Worm (Caenorhabditis elegans) whole organism, young adult: Measurements from ENCODE around the gene C05E11.6.
A peak's percentile ranks its signal among the peaks of the same experiment; 100 is the strongest.

Source experiments
- C06A6.2 ChIP-seq: fragments of 200-800 bp; sonication (Bioruptor generic); conservative IDR thresholded peaks from 2 replicates; pipeline ENCODE4 v1.3.6; 2022; ENCODE audit warnings: missing genetic modification characterization, missing compliant biosample characterization
- F22D6.2 ChIP-seq: sonication (generic microtip); optimal IDR thresholded peaks from 2 replicates; lab custom pipeline; 2016; ENCODE audit warnings: mild to moderate bottlenecking, missing genetic modification characterization, missing compliant biosample characterization
- F55B11.4 ChIP-seq: sonication (generic microtip); optimal IDR thresholded peaks from 2 replicates; lab custom pipeline; 2016; ENCODE audit warnings: missing compliant biosample characterization, missing genetic modification characterization, borderline replicate concordance; ENCODE audit not compliant: insufficient read depth
- K11D2.4 ChIP-seq: fragments of 200-800 bp; sonication (Bioruptor generic); IDR thresholded peaks from 2 replicates; pipeline ENCODE4 v1.3.6; 2022; ENCODE audit warnings: missing genetic modification reagents, missing genetic modification characterization, missing compliant biosample characterization
- T26A5.8 ChIP-seq: sonication (generic microtip); optimal IDR thresholded peaks from 2 replicates; lab custom pipeline; 2016; ENCODE audit warnings: missing genetic modification characterization, missing compliant biosample characterization
- Y53F4B.3 ChIP-seq: fragments of 200-800 bp; sonication (Bioruptor generic); IDR thresholded peaks from 2 replicates; pipeline ENCODE4 v1.3.6; 2022; ENCODE audit warnings: missing genetic modification reagents, missing genetic modification characterization, missing compliant biosample characterization
- Y56A3A.18 ChIP-seq: fragments of 200-800 bp; sonication (Bioruptor generic); IDR thresholded peaks from 2 replicates; pipeline ENCODE4 v1.3.6; 2022; ENCODE audit warnings: missing genetic modification reagents, missing genetic modification characterization, missing compliant biosample characterization
- ZK185.1 ChIP-seq: sonication (generic microtip); optimal IDR thresholded peaks from 2 replicates; lab custom pipeline; 2016; ENCODE audit warnings: mild to moderate bottlenecking, missing genetic modification characterization, missing compliant biosample characterization; ENCODE audit not compliant: poor library complexity, severe bottlenecking
- ama-1 ChIP-seq, 3 experiments: fragments of 150-350 bp in 1 of 3; sonication (generic microtip) in 2 of 3; optimal IDR thresholded peaks; 2 replicates each; lab custom pipeline; 2014 to 2018; ENCODE audit warnings: missing biosample characterization in 2 of 3, missing genetic modification characterization in 2 of 3, missing genetic modification reagents in 2 of 3
- atf-7 ChIP-seq: sonication (generic microtip); optimal IDR thresholded peaks from 2 replicates; lab custom pipeline; 2017; ENCODE audit warnings: mild to moderate bottlenecking, missing genetic modification characterization, missing compliant biosample characterization
- cebp-1 ChIP-seq, 2 experiments: fragments of 200-800 bp in 1 of 2; sonication (Bioruptor generic) in 1 of 2; sonication (generic microtip) in 1 of 2; IDR thresholded peaks in 1 of 2; optimal IDR thresholded peaks in 1 of 2; 2 replicates each; pipeline versions ENCODE4 v1.3.6 to Lab custom; 2017 to 2022; ENCODE audit warnings: missing compliant biosample characterization in 2 of 2, missing genetic modification characterization in 2 of 2, mild to moderate bottlenecking in 1 of 2, missing genetic modification reagents in 1 of 2, moderate library complexity in 1 of 2
- ceh-100 ChIP-seq: fragments of 200-800 bp; sonication (Bioruptor generic); IDR thresholded peaks from 2 replicates; pipeline ENCODE4 v1.3.6; 2022; ENCODE audit warnings: missing genetic modification reagents, missing genetic modification characterization, missing compliant biosample characterization
- ceh-27 ChIP-seq: fragments of 200-800 bp; sonication (Bioruptor generic); optimal IDR thresholded peaks from 2 replicates; lab custom pipeline; 2018; ENCODE audit warnings: mild to moderate bottlenecking, missing genetic modification characterization, moderate library complexity, missing compliant biosample characterization
- ceh-58 ChIP-seq: fragments of 200-800 bp; sonication (Bioruptor generic); IDR thresholded peaks from 2 replicates; pipeline ENCODE4 v1.3.6; 2022; ENCODE audit warnings: missing genetic modification characterization, missing compliant biosample characterization
- chd-7 ChIP-seq: sonication (generic microtip); optimal IDR thresholded peaks from 2 replicates; lab custom pipeline; 2016; ENCODE audit warnings: mild to moderate bottlenecking, missing genetic modification characterization, moderate library complexity, missing compliant biosample characterization
- egrh-3 ChIP-seq: fragments of 200-800 bp; sonication (Bioruptor generic); IDR thresholded peaks from 2 replicates; pipeline ENCODE4 v1.3.6; 2022; ENCODE audit warnings: missing genetic modification reagents, missing genetic modification characterization, missing compliant biosample characterization
- fkh-3 ChIP-seq: sonication (generic microtip); optimal IDR thresholded peaks from 2 replicates; lab custom pipeline; 2016; ENCODE audit warnings: mild to moderate bottlenecking, missing genetic modification characterization, missing compliant biosample characterization
- hmg-1.2 ChIP-seq: fragments of 200-800 bp; sonication (Bioruptor generic); IDR thresholded peaks from 2 replicates; pipeline ENCODE4 v1.3.6; 2022; ENCODE audit warnings: missing genetic modification reagents, missing genetic modification characterization, missing compliant biosample characterization
- hrde-1 ChIP-seq: sonication (generic microtip); optimal IDR thresholded peaks from 2 replicates; lab custom pipeline; 2016; ENCODE audit warnings: missing genetic modification characterization, mild to moderate bottlenecking, missing compliant biosample characterization, moderate library complexity, missing genotype, missing genetic modification reagents, borderline replicate concordance
- let-526 ChIP-seq: fragments of 200-800 bp; sonication (Bioruptor generic); IDR thresholded peaks from 2 replicates; pipeline ENCODE4 v1.3.6; 2022; ENCODE audit warnings: missing genetic modification reagents, missing genetic modification characterization, missing compliant biosample characterization
- lin-26 ChIP-seq: fragments of 200-800 bp; sonication (Bioruptor generic); IDR thresholded peaks from 2 replicates; pipeline ENCODE4 v1.3.6; 2022; ENCODE audit warnings: missing genetic modification reagents, missing genetic modification characterization, missing compliant biosample characterization
- lin-35 ChIP-seq, 3 experiments: fragments of 150-350 bp in 2 of 3; sonication (generic microtip) in 1 of 3; optimal IDR thresholded peaks; 2 replicates each; lab custom pipeline; 2014 to 2018; ENCODE audit warnings: missing biosample characterization in 3 of 3, missing genetic modification characterization in 3 of 3, missing genetic modification reagents in 3 of 3
- lir-1 ChIP-seq: fragments of 200-800 bp; sonication (Bioruptor generic); conservative IDR thresholded peaks from 2 replicates; pipeline ENCODE4 v1.3.6; 2022; ENCODE audit warnings: missing genetic modification reagents, missing genetic modification characterization, missing compliant biosample characterization
- lsl-1 ChIP-seq: fragments of 200-800 bp; sonication (Bioruptor generic); optimal IDR thresholded peaks from 2 replicates; lab custom pipeline; 2018; ENCODE audit warnings: mild to moderate bottlenecking, missing genetic modification characterization, moderate library complexity, missing compliant biosample characterization
- madf-10 ChIP-seq: sonication (generic microtip); optimal IDR thresholded peaks from 2 replicates; lab custom pipeline; 2016; ENCODE audit warnings: mild to moderate bottlenecking, missing genetic modification characterization, missing compliant biosample characterization
- mcd-1 ChIP-seq: fragments of 200-800 bp; sonication (Bioruptor generic); IDR thresholded peaks from 2 replicates; pipeline ENCODE4 v1.3.6; 2022; ENCODE audit warnings: missing genetic modification reagents, missing genetic modification characterization, missing compliant biosample characterization
- nfyb-1 ChIP-seq: fragments of 200-800 bp; sonication (Bioruptor generic); IDR thresholded peaks from 2 replicates; pipeline ENCODE4 v1.3.6; 2022; ENCODE audit warnings: missing genetic modification reagents, missing genetic modification characterization, missing compliant biosample characterization
- nhr-120 ChIP-seq: fragments of 200-800 bp; sonication (Bioruptor generic); IDR thresholded peaks from 2 replicates; pipeline ENCODE4 v1.3.6; 2022; ENCODE audit warnings: missing genetic modification characterization, missing compliant biosample characterization
- nhr-80 ChIP-seq: sonication (generic microtip); optimal IDR thresholded peaks from 2 replicates; lab custom pipeline; 2016; ENCODE audit warnings: missing genetic modification characterization, missing compliant biosample characterization
- pbrm-1 ChIP-seq: fragments of 200-800 bp; sonication (Bioruptor generic); IDR thresholded peaks from 2 replicates; pipeline ENCODE4 v1.3.6; 2022; ENCODE audit warnings: missing genetic modification reagents, missing genetic modification characterization, missing compliant biosample characterization
- rpc-1 ChIP-seq, 2 experiments: fragments of 150-350 bp in 1 of 2; sonication (generic microtip) in 1 of 2; optimal IDR thresholded peaks; 2 replicates each; lab custom pipeline; 2014 to 2018; ENCODE audit warnings: missing biosample characterization in 1 of 2, missing genetic modification characterization in 1 of 2, missing genetic modification reagents in 1 of 2, missing genotype in 1 of 2
- sdz-38 ChIP-seq: sonication (generic microtip); optimal IDR thresholded peaks from 2 replicates; lab custom pipeline; 2016; ENCODE audit warnings: missing genotype, missing genetic modification characterization, missing compliant biosample characterization
- sea-2 ChIP-seq: fragments of 200-800 bp; sonication (Bioruptor generic); IDR thresholded peaks from 2 replicates; pipeline ENCODE4 v1.3.6; 2022; ENCODE audit warnings: missing genetic modification characterization, missing compliant biosample characterization
- somi-1 ChIP-seq: fragments of 200-800 bp; sonication (Bioruptor generic); optimal IDR thresholded peaks from 2 replicates; lab custom pipeline; 2018; ENCODE audit warnings: mild to moderate bottlenecking, missing genetic modification characterization, missing compliant biosample characterization
- tbp1 ChIP-seq: fragments of 200-800 bp; sonication (Bioruptor generic); optimal IDR thresholded peaks from 2 replicates; lab custom pipeline; 2018; ENCODE audit warnings: mild to moderate bottlenecking, missing genetic modification characterization, missing compliant biosample characterization
- unc-130 ChIP-seq: sonication (generic microtip); optimal IDR thresholded peaks from 2 replicates; lab custom pipeline; 2016; ENCODE audit warnings: missing genetic modification reagents, missing genetic modification characterization, missing compliant biosample characterization
- zfh-2 ChIP-seq: fragments of 200-800 bp; sonication (Bioruptor generic); conservative IDR thresholded peaks from 2 replicates; pipeline ENCODE4 v1.3.6; 2022; ENCODE audit warnings: missing genetic modification reagents, missing genetic modification characterization, missing compliant biosample characterization
- ztf-22 ChIP-seq: fragments of 200-800 bp; sonication (Bioruptor generic); optimal IDR thresholded peaks from 2 replicates; lab custom pipeline; 2018; ENCODE audit warnings: mild to moderate bottlenecking, missing genetic modification characterization, moderate library complexity, missing compliant biosample characterization
- ztf-25 ChIP-seq: fragments of 200-800 bp; sonication (Bioruptor generic); IDR thresholded peaks from 2 replicates; pipeline ENCODE4 v1.3.6; 2022; ENCODE audit warnings: missing genetic modification reagents, missing genetic modification characterization, missing compliant biosample characterization

C05E11.6 gene

DNA sequence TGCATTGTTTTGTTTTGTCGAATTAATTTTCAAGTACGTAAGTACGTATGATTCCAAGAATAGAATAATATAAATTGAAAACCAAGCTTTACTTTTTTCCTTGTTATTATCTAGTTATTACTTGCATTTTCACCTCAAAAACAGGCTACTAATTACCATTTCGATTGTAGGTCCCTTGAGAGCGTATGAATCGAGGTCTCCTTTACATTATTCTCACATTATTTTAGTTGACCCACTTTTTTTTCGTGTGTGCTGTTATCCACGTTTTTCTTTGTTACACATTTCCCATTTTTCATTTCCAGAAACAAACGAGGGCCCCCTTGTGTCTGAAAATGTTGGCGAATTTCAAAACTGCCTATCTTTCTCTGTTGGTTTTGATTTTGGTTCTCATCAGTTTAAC lies at the start of gene C05E11.6:
C05E11.6 (plus strand) TSS at position 301 of the 400 bp plus-strand sequence.
- TF ChIP-seq lin-26 (GFP tag; lab: Robert Waterston, UW): no peak
- no peak for TF ChIP-seq C06A6.2 (GFP tag; lab: Robert Waterston, UW)
- no peak for TF ChIP-seq egrh-3 (GFP tag; lab: Robert Waterston, UW)
- TF ChIP-seq F55B11.4 (tag; lab: Kevin White, UChicago): no peak
- no peak for TF ChIP-seq Y53F4B.3 (GFP tag; lab: Robert Waterston, UW)
- TF ChIP-seq ZK185.1: no peak
- TF ChIP-seq F22D6.2 (tag; lab: Kevin White, UChicago): no peak
- TF ChIP-seq sdz-38: no peak
- TF ChIP-seq ceh-58 (GFP tag; lab: Robert Waterston, UW): no peak
- no peak for TF ChIP-seq K11D2.4 (GFP tag; lab: Robert Waterston, UW)
- TF ChIP-seq, all 124 proteins: peak for 0

DNA sequence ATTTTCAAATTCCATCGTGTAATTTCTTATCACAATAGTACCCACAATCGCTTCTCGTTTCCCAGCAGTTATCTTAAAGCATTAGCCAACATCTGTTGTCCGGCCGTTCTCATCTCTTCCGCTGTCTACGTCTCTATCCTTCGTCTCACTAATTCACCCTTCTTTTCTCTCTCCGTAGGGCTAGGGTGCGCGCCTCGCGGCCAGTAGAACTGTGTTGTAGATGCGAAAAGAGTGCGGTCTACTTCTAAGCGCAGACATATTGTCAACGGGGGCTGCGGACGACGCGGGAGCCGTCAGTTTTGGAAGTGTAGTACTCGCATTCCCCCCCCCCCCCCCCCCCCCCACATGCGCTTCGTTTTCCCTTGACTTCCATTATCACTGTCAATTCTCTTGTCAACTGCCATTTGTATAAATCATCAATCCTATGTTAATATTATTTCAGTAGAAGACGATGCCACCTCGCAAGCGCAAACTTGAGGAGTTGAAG lies 48.3 kb upstream of the C05E11.6 start, which contains the start of gene spr-3:
spr-3 (plus strand) TSS at position 437 of the 487 bp plus-strand sequence.
- TF ChIP-seq cebp-1 (GFP tag; IDR thresholded peaks at IDR 0.05; lab: Robert Waterston, UW) (no peak), cebp-1 (tag; optimal IDR thresholded peaks at IDR 0.05; lab: Kevin White, UChicago) (peak; percentile 20), egrh-3 (GFP tag; lab: Robert Waterston, UW) (peak; percentile 52; the same call in 1 of the 2 replicates), let-526 (GFP tag; lab: Robert Waterston, UW) (no peak), lir-1 (GFP tag; lab: Robert Waterston, UW) (no peak), zfh-2 (peak; percentile 71), mcd-1 (GFP tag; lab: Robert Waterston, UW) (0 out of 2 replicates have a peak, but pooled peaks have one; percentile 16), tbp1 (GFP tag; lab: Kevin White, UChicago) (no peak), hmg-1.2 (GFP tag; lab: Robert Waterston, UW) (no peak), ceh-100 (GFP tag; lab: Robert Waterston, UW) (no peak)
- TF ChIP-seq, all 124 proteins: peak for 4

DNA sequence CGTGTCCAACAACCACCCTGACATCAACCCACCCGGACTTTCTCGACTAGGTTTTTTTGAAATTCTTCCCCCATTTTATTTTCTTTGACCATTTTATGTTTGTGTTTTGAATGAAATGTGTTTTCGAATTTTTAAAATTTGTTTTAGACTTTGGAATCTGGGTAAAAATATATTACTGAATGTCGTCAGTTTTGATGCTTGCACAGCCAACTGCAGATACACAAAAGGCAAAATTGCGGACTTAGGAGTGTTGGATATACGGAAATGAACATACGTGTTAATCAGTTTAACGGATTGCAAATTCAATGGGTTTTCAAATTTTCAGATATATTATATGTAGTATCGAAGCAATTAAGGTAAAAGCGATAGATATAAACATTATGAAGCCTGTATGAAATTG lies 45.2 kb upstream of the C05E11.6 start:
- TF ChIP-seq lin-35 (GFP tag; optimal IDR thresholded peaks at IDR 0.05; lab: Kevin White, UChicago) (peak in 1 of 3 experiments; percentile 13), Y56A3A.18 (no peak)

- TF ChIP-seq lin-26 (GFP tag; lab: Robert Waterston, UW): 0 out of 2 replicates have a peak, but pooled peaks have one; percentile 8
- TF ChIP-seq ztf-25 (GFP tag; lab: Robert Waterston, UW): no peak
- TF ChIP-seq unc-130: no peak
- TF ChIP-seq ceh-27: peak; percentile 1
- TF ChIP-seq cebp-1 (GFP tag; IDR thresholded peaks at IDR 0.05; lab: Robert Waterston, UW): 0 out of 2 replicates have a peak, but pooled peaks have one; percentile 18
- peak; percentile 12 for TF ChIP-seq cebp-1 (tag; optimal IDR thresholded peaks at IDR 0.05; lab: Kevin White, UChicago)
- no peak for TF ChIP-seq hrde-1 (tag; lab: Kevin White, UChicago)
- no peak for TF ChIP-seq rpc-1 (optimal IDR thresholded peaks at IDR 0.05; lab: Kevin White, UChicago)
- TF ChIP-seq rpc-1 (tag; optimal IDR thresholded peaks at IDR 0.05; lab: Kevin White, UChicago): no peak
- no peak for TF ChIP-seq ceh-58 (GFP tag; lab: Robert Waterston, UW)
- TF ChIP-seq, all 124 proteins: peak for 3
Observed at ce11 chrX:4519968-4520367, 42.0 kb upstream of the C05E11.6 start.

ce11 chrX:4521166-4521565 lies 40.8 kb upstream of the C05E11.6 start:
- TF ChIP-seq atf-7 (tag; lab: Kevin White, UChicago) (no peak), sea-2 (GFP tag; lab: Robert Waterston, UW) (no peak), ZK185.1 (no peak), nhr-80 (tag; lab: Kevin White, UChicago) (no peak), nhr-120 (GFP tag; lab: Robert Waterston, UW) (no peak), nfyb-1 (no peak), lsl-1 (GFP tag; lab: Kevin White, UChicago) (no peak), pbrm-1 (GFP tag; lab: Robert Waterston, UW) (no peak), ceh-27 (no peak), somi-1 (GFP tag; lab: Kevin White, UChicago) (no peak), fkh-3 (tag; lab: Kevin White, UChicago) (no peak), madf-10 (tag; lab: Kevin White, UChicago) (no peak), ama-1 (optimal IDR thresholded peaks at IDR 0.05; lab: Kevin White, UChicago) (no peak), ama-1 (GFP tag; optimal IDR thresholded peaks at IDR 0.05; lab: Kevin White, UChicago) (no peak), ztf-22 (no peak), ztf-25 (GFP tag; lab: Robert Waterston, UW) (no peak), T26A5.8 (tag; lab: Kevin White, UChicago) (no peak), Y56A3A.18 (no peak), chd-7 (no peak)
